Worm (Caenorhabditis elegans) whole organism, L3 larva: ENCODE measurements around the gene dnj-17.

ENCODE experiments used
- R02D3.7 ChIP-seq: fragments of 150-350 bp; optimal IDR thresholded peaks from 2 replicates; lab custom pipeline; 2014; ENCODE audit warnings: missing biosample characterization, missing genetic modification characterization
- aly-2 ChIP-seq: fragments of 150-350 bp; optimal IDR thresholded peaks from 2 replicates; lab custom pipeline; 2014; ENCODE audit warnings: missing biosample characterization, missing genetic modification characterization
- ama-1 ChIP-seq: fragments of 150-350 bp; optimal IDR thresholded peaks from 2 replicates; lab custom pipeline; 2018
- ceh-28 ChIP-seq: fragments of 150-350 bp; optimal IDR thresholded peaks from 2 replicates; lab custom pipeline; 2014; ENCODE audit warnings: missing biosample characterization, missing genetic modification reagents, missing genetic modification characterization
- ceh-82 ChIP-seq: fragments of 150-350 bp; optimal IDR thresholded peaks from 2 replicates; lab custom pipeline; 2014; ENCODE audit warnings: missing biosample characterization, missing genetic modification characterization
- ceh-9 ChIP-seq: sonication (generic microtip); optimal IDR thresholded peaks from 2 replicates; lab custom pipeline; 2018; ENCODE audit warnings: missing biosample characterization, missing genetic modification characterization
- daf-12 ChIP-seq: fragments of 150-350 bp; optimal IDR thresholded peaks from 2 replicates; lab custom pipeline; 2014; ENCODE audit warnings: missing biosample characterization, missing genetic modification reagents, missing genetic modification characterization
- egl-27 ChIP-seq: sonication (generic microtip); optimal IDR thresholded peaks from 4 replicates; lab custom pipeline; 2017; ENCODE audit warnings: missing biosample characterization, missing genetic modification reagents, missing genetic modification characterization
- egl-5 ChIP-seq: fragments of 150-350 bp; optimal IDR thresholded peaks from 2 replicates; lab custom pipeline; 2017; ENCODE audit warnings: missing biosample characterization, missing genetic modification reagents, missing genetic modification characterization, inconsistent platforms
- elt-1 ChIP-seq: fragments of 150-350 bp; optimal IDR thresholded peaks from 2 replicates; lab custom pipeline; 2014; ENCODE audit warnings: missing biosample characterization, missing genetic modification characterization
- elt-2 ChIP-seq: sonication (generic microtip); optimal IDR thresholded peaks from 2 replicates; lab custom pipeline; 2016; ENCODE audit warnings: missing genetic modification reagents, mild to moderate bottlenecking, missing genetic modification characterization, missing compliant biosample characterization
- elt-3 ChIP-seq, 3 experiments: fragments of 150-350 bp in 1 of 3; sonication (generic microtip) in 2 of 3; optimal IDR thresholded peaks; 2 replicates in 2 of 3; 4 replicates in 1 of 3; lab custom pipeline; 2014 to 2017; ENCODE audit warnings: missing biosample characterization in 3 of 3, missing genetic modification characterization in 3 of 3
- fkh-10 ChIP-seq: sonication (generic microtip); optimal IDR thresholded peaks from 2 replicates; lab custom pipeline; 2017; ENCODE audit warnings: missing biosample characterization, missing genetic modification reagents, missing genetic modification characterization
- fkh-2 ChIP-seq: fragments of 150-350 bp; optimal IDR thresholded peaks from 2 replicates; lab custom pipeline; 2014; ENCODE audit warnings: missing biosample characterization, missing genetic modification reagents, missing genetic modification characterization
- fos-1 ChIP-seq: fragments of 150-350 bp; optimal IDR thresholded peaks from 2 replicates; lab custom pipeline; 2014; ENCODE audit warnings: missing biosample characterization, missing genetic modification characterization
- jun-1 ChIP-seq: fragments of 150-350 bp; optimal IDR thresholded peaks from 2 replicates; lab custom pipeline; 2014; ENCODE audit warnings: missing biosample characterization, missing genetic modification reagents, missing genetic modification characterization
- mdl-1 ChIP-seq: fragments of 150-350 bp; optimal IDR thresholded peaks from 2 replicates; lab custom pipeline; 2014; ENCODE audit warnings: missing biosample characterization, missing genetic modification characterization
- mml-1 ChIP-seq: fragments of 150-350 bp; sonication (generic microtip); optimal IDR thresholded peaks from 3 replicates; lab custom pipeline; 2014; ENCODE audit warnings: missing biosample characterization, missing genetic modification characterization
- nfya-1 ChIP-seq: sonication (generic microtip); optimal IDR thresholded peaks from 2 replicates; lab custom pipeline; 2017; ENCODE audit warnings: missing genetic modification characterization, mild to moderate bottlenecking, missing compliant biosample characterization, antibody characterized with exemption, moderate library complexity; ENCODE audit not compliant: insufficient read depth
- nhr-11 ChIP-seq: fragments of 150-350 bp; optimal IDR thresholded peaks from 2 replicates; lab custom pipeline; 2014; ENCODE audit warnings: missing biosample characterization, missing genetic modification characterization
- nhr-237 ChIP-seq: fragments of 150-350 bp; optimal IDR thresholded peaks from 2 replicates; lab custom pipeline; 2014; ENCODE audit warnings: missing biosample characterization, missing genetic modification characterization
- nhr-28 ChIP-seq: fragments of 150-350 bp; optimal IDR thresholded peaks from 2 replicates; lab custom pipeline; 2014; ENCODE audit warnings: missing biosample characterization, missing genetic modification characterization
- nhr-67 ChIP-seq: fragments of 150-350 bp; optimal IDR thresholded peaks from 2 replicates; lab custom pipeline; 2014; ENCODE audit warnings: missing biosample characterization, missing genetic modification characterization
- nhr-76 ChIP-seq: fragments of 150-350 bp; sonication (generic microtip); optimal IDR thresholded peaks from 5 replicates; lab custom pipeline; 2014; ENCODE audit warnings: missing biosample characterization, missing genetic modification characterization
- nhr-77 ChIP-seq: fragments of 150-350 bp; optimal IDR thresholded peaks from 2 replicates; lab custom pipeline; 2014; ENCODE audit warnings: missing biosample characterization, missing genetic modification characterization
- pha-4 ChIP-seq: fragments of 150-350 bp; optimal IDR thresholded peaks from 2 replicates; lab custom pipeline; 2014; ENCODE audit warnings: missing biosample characterization, missing genetic modification reagents, missing genetic modification characterization
- pqm-1 ChIP-seq: fragments of 150-350 bp; optimal IDR thresholded peaks from 2 replicates; lab custom pipeline; 2017; ENCODE audit warnings: missing biosample characterization, missing genetic modification characterization, inconsistent platforms
- skn-1 ChIP-seq: fragments of 150-350 bp; optimal IDR thresholded peaks from 2 replicates; lab custom pipeline; 2014; ENCODE audit warnings: missing biosample characterization, missing genetic modification characterization
- snpc-4 ChIP-seq: fragments of 150-350 bp; optimal IDR thresholded peaks from 2 replicates; lab custom pipeline; 2014; ENCODE audit warnings: missing biosample characterization, missing genetic modification characterization
- tbx-2 ChIP-seq: sonication (generic microtip); optimal IDR thresholded peaks from 2 replicates; lab custom pipeline; 2016; ENCODE audit warnings: mild to moderate bottlenecking, missing genetic modification characterization, missing compliant biosample characterization
- unc-39 ChIP-seq: sonication (generic microtip); optimal IDR thresholded peaks from 4 replicates; lab custom pipeline; 2017; ENCODE audit warnings: missing biosample characterization, missing genetic modification characterization
- unc-62 ChIP-seq: fragments of 150-350 bp; sonication (generic microtip); optimal IDR thresholded peaks from 4 replicates; lab custom pipeline; 2014; ENCODE audit warnings: missing biosample characterization, missing genetic modification reagents, missing genetic modification characterization
- zag-1 ChIP-seq: fragments of 150-350 bp; optimal IDR thresholded peaks from 2 replicates; lab custom pipeline; 2014; ENCODE audit warnings: missing biosample characterization, missing genetic modification characterization
- ztf-11 ChIP-seq: fragments of 150-350 bp; optimal IDR thresholded peaks from 2 replicates; lab custom pipeline; 2014; ENCODE audit warnings: missing biosample characterization, missing genetic modification characterization

The dnj-17 gene

DNA sequence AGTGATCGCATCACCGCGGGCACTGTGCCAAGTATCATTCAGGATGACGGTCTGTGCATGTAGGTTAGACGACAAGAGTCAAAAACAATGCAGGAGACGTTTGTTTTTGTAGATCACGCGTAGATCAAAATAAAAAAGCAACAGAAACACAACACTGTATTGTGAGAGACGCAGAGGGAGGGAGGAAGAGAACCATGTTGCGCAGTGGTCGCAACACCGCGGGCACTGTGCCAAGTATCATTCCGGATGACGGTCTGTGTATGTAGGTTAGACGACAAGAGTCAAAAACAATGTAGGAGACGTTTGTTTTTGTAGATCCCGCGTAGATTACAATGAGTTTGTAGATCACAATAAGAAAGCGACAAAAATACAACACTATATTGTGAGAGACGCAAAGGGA is 25.8 kb upstream of the dnj-17 start:
- no peak for TF ChIP-seq ceh-28 (tag; lab: Kevin White, UChicago)
- no peak for TF ChIP-seq unc-62 (GFP tag; lab: Kevin White, UChicago)
- TF ChIP-seq egl-5 (tag; lab: Kevin White, UChicago): no peak

DNA sequence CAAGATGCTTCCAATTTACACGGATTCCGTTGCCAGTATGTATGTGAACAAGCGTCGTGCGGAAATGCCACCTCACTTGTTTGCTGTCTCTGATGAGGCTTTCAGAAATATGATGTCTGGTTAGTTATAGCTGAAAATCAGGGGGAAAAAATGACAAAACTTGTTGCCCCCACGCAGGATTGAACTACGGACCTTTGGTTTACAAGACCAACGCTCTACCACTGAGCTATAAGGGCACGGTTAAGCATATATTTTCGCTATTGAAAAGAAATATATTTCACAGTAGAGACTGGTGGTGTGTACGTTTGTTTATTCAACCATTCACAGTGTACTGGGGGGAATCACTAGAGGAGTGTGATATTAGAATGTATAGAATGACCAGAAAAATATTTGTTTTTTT is 18.1 kb upstream of the dnj-17 start:
- TF ChIP-seq egl-27 (tag; lab: Kevin White, UChicago) (no peak), elt-1 (tag; lab: Kevin White, UChicago) (no peak), nhr-11 (tag; lab: Kevin White, UChicago) (no peak), pha-4 (tag; lab: Kevin White, UChicago) (no peak), jun-1 (tag; lab: Kevin White, UChicago) (no peak), fkh-10 (GFP tag; lab: Kevin White, UChicago) (no peak), egl-5 (tag; lab: Kevin White, UChicago) (no peak)

DNA sequence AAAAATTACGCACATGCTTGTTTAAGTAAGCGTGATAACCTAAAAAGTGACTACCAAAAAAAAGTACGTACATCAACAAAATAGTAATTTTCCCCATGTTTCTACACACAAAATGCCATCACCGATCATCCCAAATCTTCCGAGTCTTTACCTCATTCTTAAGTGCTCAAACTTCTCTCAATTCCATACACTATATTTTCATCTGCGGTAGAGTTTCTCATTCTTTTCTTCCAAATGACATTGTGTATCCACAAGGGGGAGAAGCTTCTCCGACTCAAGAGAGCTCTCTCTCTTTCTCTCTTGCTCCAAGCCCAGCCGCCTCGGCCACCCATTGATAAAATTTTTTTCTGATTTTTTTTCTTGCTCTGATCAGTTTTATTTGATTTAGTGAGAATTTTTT is 16.4 kb upstream of the dnj-17 start, which contains the start of gene myo-6:
TSS of gene myo-6 (plus strand) at position 301 of the 400 bp plus-strand sequence.
- TF ChIP-seq pha-4 (tag; lab: Kevin White, UChicago): peak; percentile 18
- TF ChIP-seq unc-39: no peak

DNA sequence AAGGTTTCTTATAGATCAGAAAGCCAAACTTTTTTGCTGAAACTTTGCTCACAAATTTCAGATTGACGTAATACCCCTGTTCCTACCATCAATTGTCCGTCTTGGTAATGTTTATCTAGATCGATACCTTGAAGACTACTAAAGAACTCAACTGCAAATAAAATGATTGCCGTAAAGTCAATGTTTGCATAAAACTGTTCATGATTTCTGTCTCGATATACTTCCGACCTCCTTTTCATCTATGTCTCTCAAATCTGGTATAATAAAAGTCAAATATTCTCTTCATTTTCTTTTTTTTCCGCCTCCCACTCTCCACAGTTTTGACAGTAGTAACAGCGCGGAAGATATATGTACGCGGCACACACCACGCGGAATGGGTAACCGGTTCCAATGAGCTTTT is 12.4 kb upstream of the dnj-17 start, which contains the start of gene nas-1:
TSS of gene nas-1 (plus strand) at position 301 of the 400 bp plus-strand sequence.
- TF ChIP-seq elt-2 (tag; lab: Kevin White, UChicago) (no peak), tbx-2 (tag; lab: Kevin White, UChicago) (no peak), nfya-1 (no peak), nhr-11 (tag; lab: Kevin White, UChicago) (no peak), nhr-76 (tag; lab: Kevin White, UChicago) (no peak), jun-1 (tag; lab: Kevin White, UChicago) (no peak), egl-5 (tag; lab: Kevin White, UChicago) (no peak), fos-1 (tag; lab: Kevin White, UChicago) (no peak), aly-2 (no peak), mdl-1 (tag; lab: Kevin White, UChicago) (no peak), elt-3 (tag; optimal IDR thresholded peaks at IDR 0.05; lab: Kevin White, UChicago) (no peak), ceh-9 (tag; lab: Kevin White, UChicago) (no peak), zag-1 (tag; lab: Kevin White, UChicago) (no peak), nhr-237 (no peak), nhr-28 (tag; lab: Kevin White, UChicago) (no peak), nhr-77 (no peak)

DNA sequence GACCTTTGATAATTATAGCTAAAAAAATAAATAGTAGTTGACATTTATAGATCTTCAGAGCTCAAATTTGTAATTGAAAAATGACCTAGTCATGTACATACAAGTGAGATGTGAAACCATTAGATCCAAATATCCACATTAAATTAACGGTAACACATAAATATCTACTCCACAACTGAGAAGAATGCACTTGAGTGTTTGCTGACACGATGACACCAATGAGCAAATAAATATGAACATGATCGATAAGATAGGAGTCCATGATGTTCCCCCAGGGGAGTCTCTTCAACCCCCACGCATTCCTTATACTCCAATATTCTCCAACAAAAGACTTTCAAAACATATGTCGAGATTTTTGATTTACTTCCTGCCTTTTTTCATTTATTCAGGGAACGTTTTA is 11.3 kb upstream of the dnj-17 start, which contains the start of gene ttr-52:
TSS of gene ttr-52 (plus strand) at position 301 of the 400 bp plus-strand sequence.
- TF ChIP-seq mml-1 (tag; lab: Kevin White, UChicago): no peak
- TF ChIP-seq nhr-76 (tag; lab: Kevin White, UChicago): no peak
- no peak for TF ChIP-seq nhr-77
- TF ChIP-seq snpc-4 (tag; lab: Kevin White, UChicago): no peak
- TF ChIP-seq unc-62 (GFP tag; lab: Kevin White, UChicago): no peak
- no peak for TF ChIP-seq skn-1
- TF ChIP-seq ama-1 (lab: Kevin White, UChicago): no peak
- no peak for TF ChIP-seq ceh-82 (tag; lab: Kevin White, UChicago)
- no peak for TF ChIP-seq ztf-11 (tag; lab: Kevin White, UChicago)
- no peak for TF ChIP-seq nhr-67 (tag; lab: Kevin White, UChicago)
- no peak for TF ChIP-seq egl-27 (tag; lab: Kevin White, UChicago)
- no peak for TF ChIP-seq pqm-1 (tag; lab: Kevin White, UChicago)
- no peak for TF ChIP-seq R02D3.7
- no peak for TF ChIP-seq fkh-2 (tag; lab: Kevin White, UChicago)
- no peak for TF ChIP-seq pha-4 (tag; lab: Kevin White, UChicago)
- no peak for TF ChIP-seq jun-1 (tag; lab: Kevin White, UChicago)
- no peak for TF ChIP-seq daf-12
- TF ChIP-seq unc-39: no peak
